Fruit fly (Drosophila melanogaster) whole organism, embryonic: ENCODE results near the gene shf.

ENCODE experiments used
- Abd-B ChIP-seq: fragments of 200-800 bp; sonication (Bioruptor generic); optimal IDR thresholded peaks from 2 replicates; lab custom pipeline; 2018; ENCODE audit warnings: missing biosample characterization, mild to moderate bottlenecking, missing genetic modification characterization, moderate library complexity
- Ada2b ChIP-seq: fragments of 200-800 bp; sonication (Bioruptor generic); IDR thresholded peaks from 2 replicates; pipeline ENCODE4 v1.3.6; 2022; ENCODE audit warnings: missing biosample characterization, missing genetic modification characterization
- B-H1 ChIP-seq: fragments of 200-800 bp; sonication (Bioruptor generic); IDR thresholded peaks from 3 replicates; pipeline ENCODE4 v1.3.6; 2022; ENCODE audit warnings: missing biosample characterization, missing genetic modification characterization
- BEAF-32 ChIP-seq: fragments of 200-800 bp; sonication (Bioruptor generic); optimal IDR thresholded peaks from 3 replicates; lab custom pipeline; 2017; ENCODE audit warnings: missing biosample characterization, missing genetic modification characterization, mild to moderate bottlenecking, moderate library complexity, missing genetic modification reagents
- CG1024 ChIP-seq: fragments of 200-800 bp; sonication (Bioruptor generic); IDR thresholded peaks from 2 replicates; pipeline ENCODE4 v1.3.6; 2022; ENCODE audit warnings: missing biosample characterization, missing genetic modification characterization
- CG10321 ChIP-seq: fragments of 200-800 bp; sonication (Bioruptor generic); IDR thresholded peaks from 2 replicates; pipeline ENCODE4 v1.3.6; 2022; ENCODE audit warnings: missing biosample characterization, missing genetic modification characterization
- CG10431 ChIP-seq: fragments of 200-800 bp; sonication (Bioruptor generic); optimal IDR thresholded peaks from 3 replicates; lab custom pipeline; 2018; ENCODE audit warnings: missing biosample characterization, mild to moderate bottlenecking, missing genetic modification characterization
- CG11696 ChIP-seq: fragments of 200-800 bp; sonication (Bioruptor generic); IDR thresholded peaks from 2 replicates; pipeline ENCODE4 v1.3.6; 2022; ENCODE audit warnings: missing biosample characterization, missing genetic modification characterization
- CG12155 ChIP-seq: fragments of 200-800 bp; sonication (Bioruptor generic); optimal IDR thresholded peaks from 3 replicates; lab custom pipeline; 2016; ENCODE audit warnings: missing biosample characterization, missing genetic modification characterization
- CG12299 ChIP-seq: fragments of 200-800 bp; sonication (Bioruptor generic); optimal IDR thresholded peaks from 2 replicates; lab custom pipeline; 2018; ENCODE audit warnings: missing biosample characterization, mild to moderate bottlenecking, missing genetic modification characterization
- CG15479 ChIP-seq: fragments of 200-800 bp; sonication (Bioruptor generic); optimal IDR thresholded peaks from 3 replicates; lab custom pipeline; 2019; ENCODE audit warnings: missing biosample characterization, mild to moderate bottlenecking, missing genetic modification characterization, moderate library complexity
- CG15601 ChIP-seq: fragments of 200-800 bp; sonication (Bioruptor generic); optimal IDR thresholded peaks from 3 replicates; lab custom pipeline; 2019; ENCODE audit warnings: missing biosample characterization, mild to moderate bottlenecking, missing genetic modification characterization, moderate library complexity
- CG15696 ChIP-seq: fragments of 200-800 bp; sonication (Bioruptor generic); optimal IDR thresholded peaks from 2 replicates; lab custom pipeline; 2019; ENCODE audit warnings: missing biosample characterization, mild to moderate bottlenecking, missing genetic modification characterization, moderate library complexity
- CG1647 ChIP-seq: fragments of 200-800 bp; sonication (Bioruptor generic); optimal IDR thresholded peaks from 3 replicates; lab custom pipeline; 2016; ENCODE audit warnings: missing biosample characterization, missing genetic modification characterization
- CG16779 ChIP-seq: fragments of 200-800 bp; sonication (Bioruptor generic); IDR thresholded peaks from 2 replicates; pipeline ENCODE4 v1.3.6; 2022; ENCODE audit warnings: missing biosample characterization, missing genetic modification characterization
- CG31224 ChIP-seq: fragments of 200-800 bp; sonication (Bioruptor generic); IDR thresholded peaks from 2 replicates; pipeline ENCODE4 v1.3.6; 2022; ENCODE audit warnings: missing biosample characterization, missing genetic modification characterization
- CG3407 ChIP-seq: fragments of 200-800 bp; sonication (Bioruptor generic); optimal IDR thresholded peaks from 2 replicates; lab custom pipeline; 2018; ENCODE audit warnings: missing biosample characterization, mild to moderate bottlenecking, missing genetic modification characterization
- CG42726 ChIP-seq: fragments of 200-800 bp; sonication (Bioruptor generic); IDR thresholded peaks from 2 replicates; pipeline ENCODE4 v1.3.6; 2022; ENCODE audit warnings: missing biosample characterization, missing genetic modification characterization; ENCODE audit not compliant: partially characterized antibody
- CG8478 ChIP-seq: fragments of >200 bp; optimal IDR thresholded peaks from 2 replicates; lab custom pipeline; 2018
- CG8765 ChIP-seq: fragments of 200-800 bp; sonication (Bioruptor generic); IDR thresholded peaks from 2 replicates; pipeline ENCODE4 v1.3.6; 2022; ENCODE audit warnings: missing biosample characterization, missing genetic modification characterization
- CG9932 ChIP-seq: fragments of 200-800 bp; sonication (Bioruptor generic); IDR thresholded peaks from 2 replicates; pipeline ENCODE4 v1.3.6; 2022; ENCODE audit warnings: missing biosample characterization, missing genetic modification characterization
- CoRest ChIP-seq: fragments of 200-800 bp; sonication (Bioruptor generic); optimal IDR thresholded peaks from 3 replicates; lab custom pipeline; 2018; ENCODE audit warnings: missing biosample characterization, mild to moderate bottlenecking, missing genetic modification characterization, moderate library complexity
- CrebB ChIP-seq: fragments of 200-800 bp; sonication (Bioruptor generic); optimal IDR thresholded peaks from 3 replicates; lab custom pipeline; 2018; ENCODE audit warnings: missing biosample characterization, mild to moderate bottlenecking, missing genetic modification characterization
- Dad ChIP-seq: fragments of 200-800 bp; sonication (Bioruptor generic); optimal IDR thresholded peaks from 3 replicates; lab custom pipeline; 2016; ENCODE audit warnings: missing biosample characterization, missing genetic modification characterization
- Dek ChIP-seq: fragments of 200-800 bp; sonication (Bioruptor generic); optimal IDR thresholded peaks from 3 replicates; lab custom pipeline; 2019; ENCODE audit warnings: missing biosample characterization, mild to moderate bottlenecking, missing genetic modification characterization, moderate library complexity
- Fer2 ChIP-seq: fragments of 200-800 bp; sonication (Bioruptor generic); optimal IDR thresholded peaks from 2 replicates; lab custom pipeline; 2018; ENCODE audit warnings: missing biosample characterization, mild to moderate bottlenecking, missing genetic modification characterization, moderate library complexity
- Fer3 ChIP-seq: fragments of 200-800 bp; sonication (Bioruptor generic); optimal IDR thresholded peaks from 2 replicates; lab custom pipeline; 2018; ENCODE audit warnings: missing biosample characterization, mild to moderate bottlenecking, missing genetic modification characterization, moderate library complexity
- Hr51 ChIP-seq, 2 experiments: fragments of 200-800 bp; sonication (Bioruptor generic); optimal IDR thresholded peaks; 2 replicates in 1 of 2; 3 replicates in 1 of 2; lab custom pipeline; 2016 to 2018; ENCODE audit warnings: missing biosample characterization in 2 of 2, missing genetic modification characterization in 2 of 2, mild to moderate bottlenecking in 1 of 2, moderate library complexity in 1 of 2
- Lhr ChIP-seq: fragments of 200-800 bp; sonication (Bioruptor generic); optimal IDR thresholded peaks from 3 replicates; lab custom pipeline; 2017; ENCODE audit warnings: mild to moderate bottlenecking, missing biosample characterization, missing genetic modification reagents, missing genetic modification characterization
- Nf-YC ChIP-seq: fragments of 200-800 bp; optimal IDR thresholded peaks from 3 replicates; lab custom pipeline; 2019; ENCODE audit warnings: missing biosample characterization, mild to moderate bottlenecking, missing genetic modification characterization, moderate library complexity
- Poxn ChIP-seq: fragments of 200-800 bp; sonication (Bioruptor generic); IDR thresholded peaks from 2 replicates; pipeline ENCODE4 v1.3.6; 2022; ENCODE audit warnings: missing biosample characterization, missing genetic modification characterization
- Ssrp ChIP-seq: fragments of 200-800 bp; sonication (Bioruptor generic); optimal IDR thresholded peaks from 2 replicates; lab custom pipeline; 2018; ENCODE audit warnings: missing biosample characterization, mild to moderate bottlenecking, missing genetic modification characterization, moderate library complexity
- az2 ChIP-seq: fragments of 200-800 bp; sonication (Bioruptor generic); optimal IDR thresholded peaks from 3 replicates; lab custom pipeline; 2016; ENCODE audit warnings: missing biosample characterization, missing genetic modification characterization
- cas ChIP-seq: fragments of 200-800 bp; sonication (Bioruptor generic); IDR thresholded peaks from 2 replicates; pipeline ENCODE4 v1.3.6; 2022; ENCODE audit warnings: missing biosample characterization, missing genetic modification characterization
- chm ChIP-seq: fragments of 200-800 bp; sonication (Bioruptor generic); IDR thresholded peaks from 2 replicates; pipeline ENCODE4 v1.3.6; 2022; ENCODE audit warnings: missing biosample characterization, missing genetic modification characterization
- crol ChIP-seq: fragments of 200-800 bp; sonication (Bioruptor generic); IDR thresholded peaks from 2 replicates; pipeline ENCODE4 v1.3.6; 2022; ENCODE audit warnings: missing biosample characterization, missing genetic modification characterization
- dm ChIP-seq: fragments of 200-800 bp; sonication (Bioruptor generic); optimal IDR thresholded peaks from 3 replicates; lab custom pipeline; 2016; ENCODE audit warnings: missing biosample characterization, missing genetic modification characterization
- en ChIP-seq: fragments of 200-800 bp; sonication (Bioruptor generic); optimal IDR thresholded peaks from 2 replicates; lab custom pipeline; 2016; ENCODE audit warnings: missing biosample characterization, missing genetic modification characterization
- fru ChIP-seq: fragments of >200 bp; optimal IDR thresholded peaks from 2 replicates; lab custom pipeline; 2017
- hbn ChIP-seq: fragments of 200-800 bp; sonication (Bioruptor generic); IDR thresholded peaks from 2 replicates; pipeline ENCODE4 v1.3.6; 2022; ENCODE audit warnings: missing biosample characterization, missing genetic modification characterization; ENCODE audit not compliant: partially characterized antibody
- lmd ChIP-seq: fragments of 200-800 bp; sonication (Bioruptor generic); IDR thresholded peaks from 2 replicates; pipeline ENCODE4 v1.3.6; 2022; ENCODE audit warnings: missing biosample characterization, missing genetic modification characterization
- pan ChIP-seq, 4 experiments: fragments of >200 bp in 3 of 4; fragments of 200-800 bp in 1 of 4; sonication (Bioruptor generic) in 1 of 4; optimal IDR thresholded peaks in 3 of 4; IDR thresholded peaks in 1 of 4; 2 replicates each; pipeline versions ENCODE4 v1.3.6 to Lab custom; 2017 to 2022; ENCODE audit warnings: missing biosample characterization in 2 of 4, missing genetic modification characterization in 2 of 4, mixed read lengths in 1 of 4
- pfk ChIP-seq: fragments of 200-800 bp; sonication (Bioruptor generic); optimal IDR thresholded peaks from 2 replicates; lab custom pipeline; 2018; ENCODE audit warnings: missing biosample characterization, mild to moderate bottlenecking, missing genetic modification characterization, moderate library complexity
- prd ChIP-seq, 3 experiments: fragments of >200 bp in 2 of 3; fragments of 200-800 bp in 1 of 3; sonication (Bioruptor generic) in 1 of 3; optimal IDR thresholded peaks in 2 of 3; IDR thresholded peaks in 1 of 3; 2 replicates in 2 of 3; 3 replicates in 1 of 3; pipeline versions ENCODE4 v1.3.6 to Lab custom; 2017 to 2022; ENCODE audit warnings: missing biosample characterization in 1 of 3, missing genetic modification characterization in 1 of 3
- salm ChIP-seq: fragments of 200-800 bp; sonication (Bioruptor generic); optimal IDR thresholded peaks from 2 replicates; lab custom pipeline; 2018; ENCODE audit warnings: missing biosample characterization, mild to moderate bottlenecking, missing genetic modification characterization
- schlank ChIP-seq: fragments of 200-800 bp; sonication (Bioruptor generic); optimal IDR thresholded peaks from 2 replicates; lab custom pipeline; 2018; ENCODE audit warnings: missing biosample characterization, mild to moderate bottlenecking, missing genetic modification characterization
- sens ChIP-seq: fragments of 200-800 bp; sonication (Bioruptor generic); peaks from one replicate; lab custom pipeline; 2016; ENCODE audit warnings: missing biosample characterization, missing genetic modification characterization
- slp2 ChIP-seq: fragments of 200-800 bp; sonication (Bioruptor generic); optimal IDR thresholded peaks from 2 replicates; lab custom pipeline; 2016; ENCODE audit warnings: missing biosample characterization, missing genetic modification characterization
- tgo ChIP-seq: fragments of 200-800 bp; sonication (Bioruptor generic); IDR thresholded peaks from 3 replicates; pipeline ENCODE4 v1.3.6; 2022; ENCODE audit warnings: missing biosample characterization, missing genetic modification characterization
- wor ChIP-seq: fragments of 200-800 bp; sonication (Bioruptor generic); IDR thresholded peaks from 2 replicates; pipeline ENCODE4 v1.3.6; 2022; ENCODE audit warnings: missing biosample characterization, missing genetic modification characterization

Gene shf

DNA sequence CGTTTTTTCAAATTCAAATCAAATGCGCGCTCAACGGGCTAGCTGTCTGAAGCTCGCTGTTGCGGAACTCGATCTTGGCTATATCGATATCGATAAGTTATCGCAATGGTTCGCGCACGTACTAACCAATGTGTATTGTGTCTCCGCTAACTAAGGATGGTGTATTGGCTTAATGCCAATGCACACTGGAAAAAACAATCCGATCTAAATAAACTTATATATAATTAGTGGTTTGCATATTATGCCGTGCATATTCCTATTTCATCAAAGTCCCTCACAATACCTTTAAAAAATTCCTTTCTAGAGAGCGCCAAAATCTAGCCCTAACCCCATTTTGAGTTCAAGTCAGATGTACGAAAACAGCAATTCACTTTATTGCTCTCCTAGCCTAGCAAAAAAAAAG lies 38.3 kb downstream of the shf start (continued):
- TF ChIP-seq Fer3: peak; percentile 14
- no peak for TF ChIP-seq CG3407
- no peak for TF ChIP-seq CG8765 (GFP tag; lab: Robert Waterston, UW)
- peak; percentile 63 for TF ChIP-seq hbn (GFP tag; lab: Robert Waterston, UW)
- TF ChIP-seq Lhr (GFP tag; lab: Kevin White, UChicago): peak; percentile 84
- peak; percentile 45 for TF ChIP-seq Dek (tag; lab: Kevin White, UChicago)
- peak; percentile 52; the same call in 1 of the 2 replicates for TF ChIP-seq CG1024
- TF ChIP-seq CG9932 (GFP tag; lab: Robert Waterston, UW): peak; percentile 81
- no peak for TF ChIP-seq CG31224 (GFP tag; lab: Robert Waterston, UW)
- TF ChIP-seq pfk (GFP tag; lab: Kevin White, UChicago): peak; percentile 12
- TF ChIP-seq Fer2: no peak
- no peak for TF ChIP-seq dm
- TF ChIP-seq salm (tag; lab: Kevin White, UChicago): no peak
- peak; percentile 28 for TF ChIP-seq az2 (GFP tag; lab: Kevin White, UChicago)
- TF ChIP-seq CG10431 (GFP tag; lab: Kevin White, UChicago): no peak
- peak; percentile 68 for TF ChIP-seq Dad (GFP tag; lab: Kevin White, UChicago)
- TF ChIP-seq cas (GFP tag; lab: Robert Waterston, UW): 0 out of 2 replicates have a peak, but pooled peaks have one; percentile 34
- TF ChIP-seq CG12155 (GFP tag; lab: Kevin White, UChicago): peak; percentile 37
- no peak for TF ChIP-seq slp2
- no peak for TF ChIP-seq CG8478
- peak; percentile 48 for TF ChIP-seq CG15601 (tag; lab: Kevin White, UChicago)
- no peak; the same call in 2 of the 3 replicates for TF ChIP-seq B-H1 (GFP tag; lab: Robert Waterston, UW)
- peak; percentile 92 for TF ChIP-seq CG42726 (GFP tag; lab: Robert Waterston, UW)
- peak; percentile 53; the same call in 1 of the 2 replicates for TF ChIP-seq lmd (GFP tag; lab: Robert Waterston, UW)
- TF ChIP-seq Hr51 (GFP tag; optimal IDR thresholded peaks at IDR 0.05; lab: Kevin White, UChicago): peak in 1 of 2 experiments; percentile 45
- TF ChIP-seq CG15696 (tag; lab: Kevin White, UChicago): no peak
- no peak for TF ChIP-seq CG11696 (GFP tag; lab: Robert Waterston, UW)
- TF ChIP-seq tgo (GFP tag; lab: Robert Waterston, UW): peak; percentile 38; the same call in 2 of the 3 replicates
- no peak for TF ChIP-seq pan (optimal IDR thresholded peaks at IDR 0.05; lab: Kevin White, UChicago)
- peak in 1 of 2 experiments; percentile 63 for TF ChIP-seq pan (GFP tag; optimal IDR thresholded peaks at IDR 0.05 in 1 of 2, IDR thresholded peaks at IDR 0.05 in 1 of 2)
- TF ChIP-seq Ada2b (GFP tag; lab: Robert Waterston, UW): peak; percentile 48
- no peak for TF ChIP-seq crol
- TF ChIP-seq fru: no peak
- TF ChIP-seq CG1647 (GFP tag; lab: Kevin White, UChicago): peak; percentile 49
- TF ChIP-seq CG10321 (GFP tag; lab: Robert Waterston, UW): no peak
- peak; percentile 78 for TF ChIP-seq BEAF-32
- peak; percentile 27 for TF ChIP-seq Nf-YC
- TF ChIP-seq Poxn (GFP tag; lab: Robert Waterston, UW): no peak
- peak; percentile 92 for TF ChIP-seq sens (GFP tag; lab: Kevin White, UChicago)
- TF ChIP-seq CoRest (tag; lab: Kevin White, UChicago): peak; percentile 61
- no peak; the same call in 1 of the 2 replicates for TF ChIP-seq chm (GFP tag; lab: Robert Waterston, UW)
- no peak for TF ChIP-seq en (GFP tag; lab: Kevin White, UChicago)
- peak; percentile 37 for TF ChIP-seq Abd-B (GFP tag; lab: Kevin White, UChicago)
- TF ChIP-seq wor (GFP tag; lab: Robert Waterston, UW): no peak
- peak; percentile 43 for TF ChIP-seq CrebB (tag; lab: Kevin White, UChicago)
- TF ChIP-seq CG12299: no peak
- TF ChIP-seq CG15479 (GFP tag; lab: Kevin White, UChicago): no peak
- TF ChIP-seq CG16779 (GFP tag; lab: Robert Waterston, UW): 0 out of 2 replicates have a peak, but pooled peaks have one; percentile 32
- no peak for TF ChIP-seq schlank (tag; lab: Kevin White, UChicago)
- no peak for TF ChIP-seq prd (optimal IDR thresholded peaks at IDR 0.05; lab: Kevin White, UChicago)
- TF ChIP-seq prd (GFP tag; IDR thresholded peaks at IDR 0.05; lab: Robert Waterston, UW): peak; percentile 72
- TF ChIP-seq Ssrp: peak; percentile 55
